Worm (Caenorhabditis elegans): ENCODE results near the gene nhr-106.

- no peak for TF ChIP-seq nhr-11 (tag; optimal IDR thresholded peaks at IDR 0.05)
- TF ChIP-seq zag-1 (tag; optimal IDR thresholded peaks at IDR 0.05): no peak
- no peak for TF ChIP-seq lin-14 (GFP tag; optimal IDR thresholded peaks at IDR 0.05)
Measured at ce11 chrV:443193-443592, 46.2 kb upstream of the nhr-106 start, which contains the start of gene srh-33.

Data from whole organism, L1 larva.